Fruit fly (Drosophila melanogaster) whole organism, embryonic: ENCODE measurements around the gene Vm32E.

Experiments used
- Adf1 ChIP-seq: fragments of 200-800 bp; sonication (Bioruptor generic); IDR thresholded peaks from 2 replicates; pipeline ENCODE4 v1.3.6; 2022; ENCODE audit warnings: missing biosample characterization, missing genetic modification characterization
- Bdp1 ChIP-seq: fragments of 200-800 bp; sonication (Bioruptor generic); optimal IDR thresholded peaks from 3 replicates; lab custom pipeline; 2016; ENCODE audit warnings: missing biosample characterization, missing genetic modification characterization
- Blimp-1 ChIP-seq: fragments of 200-800 bp; sonication (Bioruptor generic); optimal IDR thresholded peaks from 3 replicates; lab custom pipeline; 2018; ENCODE audit warnings: missing biosample characterization, missing genetic modification characterization, mild to moderate bottlenecking, moderate library complexity, missing genetic modification reagents
- C15 ChIP-seq: fragments of 200-800 bp; sonication (Bioruptor generic); IDR thresholded peaks from 3 replicates; pipeline ENCODE4 v1.3.6; 2022; ENCODE audit warnings: missing biosample characterization, missing genetic modification characterization
- CG10274 ChIP-seq: fragments of 200-800 bp; sonication (Bioruptor generic); optimal IDR thresholded peaks from 3 replicates; lab custom pipeline; 2017; ENCODE audit warnings: missing biosample characterization, mild to moderate bottlenecking, missing genetic modification characterization
- CG11085 ChIP-seq: fragments of 200-800 bp; sonication (Bioruptor generic); IDR thresholded peaks from 2 replicates; pipeline ENCODE4 v1.3.6; 2022; ENCODE audit warnings: missing biosample characterization, missing genetic modification characterization
- CG11398 ChIP-seq: fragments of 200-800 bp; sonication (Bioruptor generic); optimal IDR thresholded peaks from 2 replicates; lab custom pipeline; 2016; ENCODE audit warnings: missing biosample characterization, missing genetic modification characterization
- CG11696 ChIP-seq: fragments of 200-800 bp; sonication (Bioruptor generic); IDR thresholded peaks from 2 replicates; pipeline ENCODE4 v1.3.6; 2022; ENCODE audit warnings: missing biosample characterization, missing genetic modification characterization
- CG12942 ChIP-seq: fragments of 200-800 bp; sonication (Bioruptor generic); optimal IDR thresholded peaks from 3 replicates; lab custom pipeline; 2016; ENCODE audit warnings: missing biosample characterization, missing genetic modification characterization
- CG17829 ChIP-seq: fragments of 200-800 bp; optimal IDR thresholded peaks from 2 replicates; lab custom pipeline; 2019; ENCODE audit warnings: missing biosample characterization, mild to moderate bottlenecking, missing genetic modification characterization, moderate library complexity
- CG18262 ChIP-seq: fragments of 200-800 bp; optimal IDR thresholded peaks from 3 replicates; lab custom pipeline; 2019; ENCODE audit warnings: missing biosample characterization, mild to moderate bottlenecking, missing genetic modification characterization, moderate library complexity
- CG31388 ChIP-seq: fragments of 200-800 bp; sonication (Bioruptor generic); optimal IDR thresholded peaks from 2 replicates; lab custom pipeline; 2016; ENCODE audit warnings: missing biosample characterization, missing genetic modification characterization
- CG3281 ChIP-seq: fragments of 200-800 bp; sonication (Bioruptor generic); optimal IDR thresholded peaks from 3 replicates; lab custom pipeline; 2017; ENCODE audit warnings: missing biosample characterization, mild to moderate bottlenecking, missing genetic modification characterization
- CG4404 ChIP-seq: fragments of 200-800 bp; sonication (Bioruptor generic); IDR thresholded peaks from 2 replicates; pipeline ENCODE4 v1.3.6; 2022; ENCODE audit warnings: missing biosample characterization, missing genetic modification characterization
- CG4617 ChIP-seq: fragments of 200-800 bp; sonication (Bioruptor generic); optimal IDR thresholded peaks from 3 replicates; lab custom pipeline; 2016; ENCODE audit warnings: missing biosample characterization, missing genetic modification characterization, borderline replicate concordance
- CHES-1-like ChIP-seq: fragments of 200-800 bp; sonication (Bioruptor generic); optimal IDR thresholded peaks from 2 replicates; lab custom pipeline; 2016; ENCODE audit warnings: missing biosample characterization, missing genetic modification characterization
- CkIIα-i1 ChIP-seq: fragments of 200-800 bp; sonication (Bioruptor generic); IDR thresholded peaks from 2 replicates; pipeline ENCODE4 v1.3.6; 2022; ENCODE audit warnings: missing biosample characterization, missing genetic modification characterization
- CrebB ChIP-seq: fragments of 200-800 bp; sonication (Bioruptor generic); optimal IDR thresholded peaks from 3 replicates; lab custom pipeline; 2018; ENCODE audit warnings: missing biosample characterization, mild to moderate bottlenecking, missing genetic modification characterization
- Ets65A ChIP-seq: fragments of 200-800 bp; sonication (Bioruptor generic); peaks from one replicate; lab custom pipeline; 2016; ENCODE audit warnings: missing biosample characterization, missing genetic modification characterization
- Fer2 ChIP-seq: fragments of 200-800 bp; sonication (Bioruptor generic); optimal IDR thresholded peaks from 2 replicates; lab custom pipeline; 2018; ENCODE audit warnings: missing biosample characterization, mild to moderate bottlenecking, missing genetic modification characterization, moderate library complexity
- Gug ChIP-seq: fragments of 200-800 bp; sonication (Bioruptor generic); IDR thresholded peaks from 4 replicates; pipeline ENCODE4 v1.3.6; 2022; ENCODE audit warnings: missing biosample characterization, missing genetic modification characterization
- H2.0 ChIP-seq: fragments of 200-800 bp; sonication (Bioruptor generic); IDR thresholded peaks from 2 replicates; pipeline ENCODE4 v1.3.6; 2022; ENCODE audit warnings: missing biosample characterization, missing genetic modification characterization
- HHEX ChIP-seq: fragments of 200-800 bp; sonication (Bioruptor generic); optimal IDR thresholded peaks from 3 replicates; lab custom pipeline; 2017; ENCODE audit warnings: missing biosample characterization, mild to moderate bottlenecking, missing genetic modification characterization, missing genetic modification reagents
- Hey ChIP-seq: fragments of 200-800 bp; sonication (Bioruptor generic); optimal IDR thresholded peaks from 3 replicates; lab custom pipeline; 2018; ENCODE audit warnings: missing biosample characterization, mild to moderate bottlenecking, missing genetic modification characterization
- HmgZ ChIP-seq: fragments of 200-800 bp; sonication (Bioruptor generic); optimal IDR thresholded peaks from 2 replicates; lab custom pipeline; 2018; ENCODE audit warnings: missing biosample characterization, mild to moderate bottlenecking, missing genetic modification characterization
- Hr39 ChIP-seq: fragments of >200 bp; optimal IDR thresholded peaks from 2 replicates; lab custom pipeline; 2017
- Hr51 ChIP-seq, 2 experiments: fragments of 200-800 bp; sonication (Bioruptor generic); optimal IDR thresholded peaks; 2 replicates in 1 of 2; 3 replicates in 1 of 2; lab custom pipeline; 2016 to 2018; ENCODE audit warnings: missing biosample characterization in 2 of 2, missing genetic modification characterization in 2 of 2, mild to moderate bottlenecking in 1 of 2, moderate library complexity in 1 of 2
- Lpt ChIP-seq: fragments of >200 bp; optimal IDR thresholded peaks from 2 replicates; lab custom pipeline; 2018; ENCODE audit warnings: missing biosample characterization, missing genetic modification characterization
- Mes4 ChIP-seq: fragments of 200-800 bp; sonication (Bioruptor generic); optimal IDR thresholded peaks from 2 replicates; lab custom pipeline; 2016; ENCODE audit warnings: missing biosample characterization, missing genetic modification characterization
- Myb ChIP-seq: fragments of 200-800 bp; sonication (Bioruptor generic); optimal IDR thresholded peaks from 2 replicates; lab custom pipeline; 2016; ENCODE audit warnings: missing biosample characterization, missing genetic modification characterization
- Oli ChIP-seq: fragments of 200-800 bp; sonication (Bioruptor generic); optimal IDR thresholded peaks from 2 replicates; lab custom pipeline; 2018; ENCODE audit warnings: missing biosample characterization, mild to moderate bottlenecking, missing genetic modification characterization, moderate library complexity
- Poxn ChIP-seq: fragments of 200-800 bp; sonication (Bioruptor generic); IDR thresholded peaks from 2 replicates; pipeline ENCODE4 v1.3.6; 2022; ENCODE audit warnings: missing biosample characterization, missing genetic modification characterization
- bsh ChIP-seq, 2 experiments: fragments of 200-800 bp; sonication (Bioruptor generic); optimal IDR thresholded peaks; 2 replicates each; lab custom pipeline; 2017 to 2018; ENCODE audit warnings: mild to moderate bottlenecking in 2 of 2, missing biosample characterization in 2 of 2, missing genetic modification characterization in 2 of 2, moderate library complexity in 1 of 2
- caup ChIP-seq: fragments of 200-800 bp; sonication (Bioruptor generic); optimal IDR thresholded peaks from 3 replicates; lab custom pipeline; 2017; ENCODE audit warnings: missing biosample characterization, mild to moderate bottlenecking, missing genetic modification characterization, moderate library complexity; ENCODE audit not compliant: severe bottlenecking
- croc ChIP-seq: fragments of 200-800 bp; sonication (Bioruptor generic); conservative IDR thresholded peaks from 3 replicates; pipeline ENCODE4 v1.3.6; 2022; ENCODE audit warnings: missing biosample characterization, missing genetic modification characterization
- danr ChIP-seq: fragments of 200-800 bp; sonication (Bioruptor generic); IDR thresholded peaks from 2 replicates; pipeline ENCODE4 v1.3.6; 2022; ENCODE audit warnings: missing biosample characterization, missing genetic modification characterization
- dpn ChIP-seq, 2 experiments: fragments of 200-800 bp; sonication (Bioruptor generic); optimal IDR thresholded peaks; 3 replicates each; lab custom pipeline; 2016; ENCODE audit warnings: missing biosample characterization in 2 of 2, missing genetic modification characterization in 2 of 2
- exex ChIP-seq: fragments of 200-800 bp; sonication (Bioruptor generic); optimal IDR thresholded peaks from 4 replicates; lab custom pipeline; 2018; ENCODE audit warnings: missing biosample characterization, mild to moderate bottlenecking, missing genetic modification characterization, moderate library complexity
- fd96Cb ChIP-seq: fragments of 200-800 bp; sonication (Bioruptor generic); optimal IDR thresholded peaks from 2 replicates; lab custom pipeline; 2018; ENCODE audit warnings: missing biosample characterization, mild to moderate bottlenecking, missing genetic modification characterization, moderate library complexity
- h ChIP-seq: fragments of >200 bp; optimal IDR thresholded peaks from 2 replicates; lab custom pipeline; 2017
- ind ChIP-seq: fragments of 200-800 bp; sonication (Bioruptor generic); optimal IDR thresholded peaks from 3 replicates; lab custom pipeline; 2016; ENCODE audit warnings: missing biosample characterization, missing genetic modification characterization
- jigr1 ChIP-seq: fragments of 200-800 bp; sonication (Bioruptor generic); IDR thresholded peaks from 3 replicates; pipeline ENCODE4 v1.3.6; 2022; ENCODE audit warnings: missing biosample characterization, missing genetic modification characterization
- kay ChIP-seq: fragments of 200-800 bp; sonication (Bioruptor generic); optimal IDR thresholded peaks from 2 replicates; lab custom pipeline; 2016; ENCODE audit warnings: missing biosample characterization, missing genetic modification characterization
- lmd ChIP-seq: fragments of 200-800 bp; sonication (Bioruptor generic); IDR thresholded peaks from 2 replicates; pipeline ENCODE4 v1.3.6; 2022; ENCODE audit warnings: missing biosample characterization, missing genetic modification characterization
- nerfin-2 ChIP-seq: fragments of 200-800 bp; sonication (Bioruptor generic); IDR thresholded peaks from 2 replicates; pipeline ENCODE4 v1.3.6; 2022; ENCODE audit warnings: missing biosample characterization, missing genetic modification characterization; ENCODE audit not compliant: partially characterized antibody
- prd ChIP-seq, 3 experiments: fragments of >200 bp in 2 of 3; fragments of 200-800 bp in 1 of 3; sonication (Bioruptor generic) in 1 of 3; optimal IDR thresholded peaks in 2 of 3; IDR thresholded peaks in 1 of 3; 2 replicates in 2 of 3; 3 replicates in 1 of 3; pipeline versions ENCODE4 v1.3.6 to Lab custom; 2017 to 2022; ENCODE audit warnings: missing biosample characterization in 1 of 3, missing genetic modification characterization in 1 of 3
- ranshi ChIP-seq: fragments of 200-800 bp; sonication (Bioruptor generic); IDR thresholded peaks from 2 replicates; pipeline ENCODE4 v1.3.6; 2022; ENCODE audit warnings: missing biosample characterization, missing genetic modification characterization
- rib ChIP-seq: fragments of 200-800 bp; sonication (Bioruptor generic); IDR thresholded peaks from 2 replicates; pipeline ENCODE4 v1.3.6; 2022; ENCODE audit warnings: missing biosample characterization, missing genetic modification characterization
- slp2 ChIP-seq: fragments of 200-800 bp; sonication (Bioruptor generic); optimal IDR thresholded peaks from 2 replicates; lab custom pipeline; 2016; ENCODE audit warnings: missing biosample characterization, missing genetic modification characterization
- tup ChIP-seq: fragments of 200-800 bp; sonication (Bioruptor generic); optimal IDR thresholded peaks from 2 replicates; lab custom pipeline; 2016; ENCODE audit warnings: missing biosample characterization, mild to moderate bottlenecking, missing genetic modification characterization, moderate library complexity
- vfl ChIP-seq: fragments of 200-800 bp; sonication (Bioruptor generic); optimal IDR thresholded peaks from 2 replicates; lab custom pipeline; 2016; ENCODE audit warnings: missing biosample characterization, missing genetic modification characterization

Vm32E gene

dm6 chr2L:11219446-11220038 lies 48.1 kb upstream of the Vm32E start (continued):
- TF ChIP-seq CG17829 (tag; lab: Kevin White, UChicago) (peak; percentile 49), danr (GFP tag; lab: Robert Waterston, UW) (peak; percentile 46; the same call in 1 of the 2 replicates), caup (GFP tag; lab: Kevin White, UChicago) (no peak), fd96Cb (tag; lab: Kevin White, UChicago) (peak; percentile 39), Bdp1 (GFP tag; lab: Kevin White, UChicago) (no peak), Hr51 (GFP tag; optimal IDR thresholded peaks at IDR 0.05; lab: Kevin White, UChicago) (peak in 1 of 2 experiments; percentile 73), Lpt (no peak), H2.0 (GFP tag; lab: Robert Waterston, UW) (no peak; the same call in none of the 2 replicates), Adf1 (no peak), bsh (GFP tag; optimal IDR thresholded peaks at IDR 0.05; lab: Kevin White, UChicago) (peak; percentile 27 to 63), CG12942 (GFP tag; lab: Kevin White, UChicago) (peak; percentile 18), Myb (GFP tag; lab: Kevin White, UChicago) (no peak), CG11085 (GFP tag; lab: Robert Waterston, UW) (no peak), exex (tag; lab: Kevin White, UChicago) (no peak), CkIIα-i1 (GFP tag; lab: Robert Waterston, UW) (no peak), ranshi (GFP tag; lab: Robert Waterston, UW) (no peak), Hr39 (lab: Kevin White, UChicago) (no peak), kay (GFP tag; lab: Kevin White, UChicago) (no peak), CG11696 (GFP tag; lab: Robert Waterston, UW) (no peak), slp2 (GFP tag; lab: Kevin White, UChicago) (no peak), C15 (no peak), rib (GFP tag; lab: Robert Waterston, UW) (no peak), tup (no peak), HmgZ (tag; lab: Kevin White, UChicago) (no peak), Fer2 (tag; lab: Kevin White, UChicago) (no peak), prd (optimal IDR thresholded peaks at IDR 0.05; lab: Kevin White, UChicago) (no peak), prd (GFP tag; IDR thresholded peaks at IDR 0.05; lab: Robert Waterston, UW) (peak; percentile 32; the same call in 1 of the 3 replicates), ind (GFP tag; lab: Kevin White, UChicago) (peak; percentile 48), CHES-1-like (GFP tag; lab: Kevin White, UChicago) (no peak), nerfin-2 (GFP tag; lab: Robert Waterston, UW) (no peak), Oli (peak; percentile 68), vfl (GFP tag; lab: Kevin White, UChicago) (no peak), Gug (GFP tag; lab: Robert Waterston, UW) (0 out of 4 replicates have a peak, but pooled peaks have one; percentile 10), CG31388 (no peak), CG4404 (GFP tag; lab: Robert Waterston, UW) (no peak), CG11398 (GFP tag; lab: Kevin White, UChicago) (no peak), Ets65A (peak; percentile 70), CG10274 (no peak), jigr1 (GFP tag; lab: Robert Waterston, UW) (no peak), h (lab: Kevin White, UChicago) (no peak), dpn (GFP tag; optimal IDR thresholded peaks at IDR 0.05; lab: Kevin White, UChicago) (no peak), CG4617 (GFP tag; lab: Kevin White, UChicago) (no peak), CG3281 (GFP tag; lab: Kevin White, UChicago) (peak; percentile 52), Poxn (no peak), Mes4 (no peak), CG18262 (tag; lab: Kevin White, UChicago) (peak; percentile 55), HHEX (GFP tag; lab: Kevin White, UChicago) (no peak), CrebB (tag; lab: Kevin White, UChicago) (no peak), lmd (GFP tag; lab: Robert Waterston, UW) (peak; percentile 26; the same call in 1 of the 2 replicates), Blimp-1 (GFP tag; lab: Kevin White, UChicago) (peak; percentile 55), croc (GFP tag; lab: Robert Waterston, UW) (no peak), Hey (tag; lab: Kevin White, UChicago) (no peak)
